Fruit fly (Drosophila melanogaster) whole organism, embryonic: ENCODE results near the gene Sgp.

Source experiments
- Aef1 ChIP-seq: fragments of 200-800 bp; sonication (Bioruptor generic); IDR thresholded peaks from 3 replicates; pipeline ENCODE4 v1.3.6; 2022; ENCODE audit warnings: missing biosample characterization, missing genetic modification characterization
- Atf6 ChIP-seq: fragments of 200-800 bp; sonication (Bioruptor generic); IDR thresholded peaks from 2 replicates; pipeline ENCODE4 v1.3.6; 2022; ENCODE audit warnings: missing biosample characterization, missing genetic modification characterization
- B-H2 ChIP-seq: fragments of 200-800 bp; sonication (Bioruptor generic); optimal IDR thresholded peaks from 2 replicates; lab custom pipeline; 2018; ENCODE audit warnings: missing biosample characterization, mild to moderate bottlenecking, missing genetic modification characterization
- C15 ChIP-seq: fragments of 200-800 bp; sonication (Bioruptor generic); IDR thresholded peaks from 3 replicates; pipeline ENCODE4 v1.3.6; 2022; ENCODE audit warnings: missing biosample characterization, missing genetic modification characterization
- CG10321 ChIP-seq: fragments of 200-800 bp; sonication (Bioruptor generic); IDR thresholded peaks from 2 replicates; pipeline ENCODE4 v1.3.6; 2022; ENCODE audit warnings: missing biosample characterization, missing genetic modification characterization
- CG11247 ChIP-seq: fragments of 200-800 bp; sonication (Bioruptor generic); IDR thresholded peaks from 2 replicates; pipeline ENCODE4 v1.3.6; 2022; ENCODE audit warnings: missing biosample characterization, missing genetic modification characterization
- CG12744 ChIP-seq: fragments of 200-800 bp; sonication (Bioruptor generic); optimal IDR thresholded peaks from 2 replicates; lab custom pipeline; 2016; ENCODE audit warnings: missing biosample characterization, missing genetic modification characterization
- CG14710 ChIP-seq: fragments of 200-800 bp; sonication (Bioruptor generic); optimal IDR thresholded peaks from 3 replicates; lab custom pipeline; 2019; ENCODE audit warnings: missing biosample characterization, mild to moderate bottlenecking, missing genetic modification characterization, moderate library complexity
- CG1603 ChIP-seq: fragments of 200-800 bp; sonication (Bioruptor generic); optimal IDR thresholded peaks from 2 replicates; lab custom pipeline; 2019; ENCODE audit warnings: missing biosample characterization, mild to moderate bottlenecking, missing genetic modification characterization, moderate library complexity
- CG16813 ChIP-seq: fragments of 200-800 bp; sonication (Bioruptor generic); IDR thresholded peaks from 3 replicates; pipeline ENCODE4 v1.3.6; 2022; ENCODE audit warnings: missing biosample characterization, missing genetic modification characterization; ENCODE audit not compliant: partially characterized antibody
- CG17328 ChIP-seq: fragments of 200-800 bp; sonication (Bioruptor generic); IDR thresholded peaks from 2 replicates; pipeline ENCODE4 v1.3.6; 2022; ENCODE audit warnings: missing biosample characterization, missing genetic modification characterization
- CG17568 ChIP-seq: fragments of 200-800 bp; sonication (Bioruptor generic); optimal IDR thresholded peaks from 2 replicates; lab custom pipeline; 2018; ENCODE audit warnings: missing biosample characterization, mild to moderate bottlenecking, missing genetic modification characterization, moderate library complexity
- CG17612 ChIP-seq: fragments of 200-800 bp; sonication (Bioruptor generic); IDR thresholded peaks from 2 replicates; pipeline ENCODE4 v1.3.6; 2022; ENCODE audit warnings: missing biosample characterization, missing genetic modification characterization
- CG1792 ChIP-seq: fragments of 200-800 bp; sonication (Bioruptor generic); optimal IDR thresholded peaks from 2 replicates; lab custom pipeline; 2016; ENCODE audit warnings: missing biosample characterization, missing genetic modification characterization
- CG18764 ChIP-seq: fragments of 200-800 bp; sonication (Bioruptor generic); optimal IDR thresholded peaks from 3 replicates; lab custom pipeline; 2016; ENCODE audit warnings: missing biosample characterization, missing genetic modification characterization
- CG3065 ChIP-seq: fragments of 200-800 bp; sonication (Bioruptor generic); optimal IDR thresholded peaks from 2 replicates; lab custom pipeline; 2016; ENCODE audit warnings: missing biosample characterization, missing genetic modification characterization
- CG33213 ChIP-seq: fragments of 200-800 bp; sonication (Bioruptor generic); optimal IDR thresholded peaks from 3 replicates; lab custom pipeline; 2016; ENCODE audit warnings: missing biosample characterization, missing genetic modification characterization
- CG34376 ChIP-seq: fragments of 200-800 bp; sonication (Bioruptor generic); optimal IDR thresholded peaks from 2 replicates; lab custom pipeline; 2018; ENCODE audit warnings: missing biosample characterization, mild to moderate bottlenecking, missing genetic modification characterization
- CG4820 ChIP-seq: fragments of 200-800 bp; sonication (Bioruptor generic); optimal IDR thresholded peaks from 3 replicates; lab custom pipeline; 2016; ENCODE audit warnings: missing biosample characterization, missing genetic modification characterization
- CG5245 ChIP-seq: fragments of 200-800 bp; sonication (Bioruptor generic); optimal IDR thresholded peaks from 3 replicates; lab custom pipeline; 2016; ENCODE audit warnings: missing biosample characterization, missing genetic modification characterization
- CG6654 ChIP-seq: fragments of 200-800 bp; sonication (Bioruptor generic); optimal IDR thresholded peaks from 2 replicates; lab custom pipeline; 2017; ENCODE audit warnings: missing biosample characterization, mild to moderate bottlenecking, missing genetic modification characterization
- CG7556 ChIP-seq: fragments of 200-800 bp; sonication (Bioruptor generic); optimal IDR thresholded peaks from 2 replicates; lab custom pipeline; 2017; ENCODE audit warnings: missing biosample characterization, mild to moderate bottlenecking, missing genetic modification characterization
- CG7839 ChIP-seq: fragments of 200-800 bp; sonication (Bioruptor generic); optimal IDR thresholded peaks from 3 replicates; lab custom pipeline; 2018; ENCODE audit warnings: missing biosample characterization, mild to moderate bottlenecking, missing genetic modification characterization, moderate library complexity
- CG8478 ChIP-seq: fragments of >200 bp; optimal IDR thresholded peaks from 2 replicates; lab custom pipeline; 2018
- CG9215 ChIP-seq: fragments of 200-800 bp; sonication (Bioruptor generic); IDR thresholded peaks from 2 replicates; pipeline ENCODE4 v1.3.6; 2022; ENCODE audit warnings: missing biosample characterization, missing genetic modification characterization
- CG9932 ChIP-seq: fragments of 200-800 bp; sonication (Bioruptor generic); IDR thresholded peaks from 2 replicates; pipeline ENCODE4 v1.3.6; 2022; ENCODE audit warnings: missing biosample characterization, missing genetic modification characterization
- Dfd ChIP-seq, 2 experiments: fragments of >200 bp; optimal IDR thresholded peaks; 2 replicates each; lab custom pipeline; 2017; ENCODE audit warnings: missing biosample characterization in 2 of 2, missing genetic modification characterization in 2 of 2
- E2f1 ChIP-seq: fragments of 200-800 bp; sonication (Bioruptor generic); IDR thresholded peaks from 2 replicates; pipeline ENCODE4 v1.3.6; 2022; ENCODE audit warnings: missing biosample characterization, missing genetic modification characterization
- Eip74EF ChIP-seq, 2 experiments: fragments of 200-800 bp in 1 of 2; fragments of >200 bp in 1 of 2; sonication (Bioruptor generic) in 1 of 2; optimal IDR thresholded peaks; 2 replicates each; lab custom pipeline; 2017 to 2019; ENCODE audit warnings: missing biosample characterization in 2 of 2, missing genetic modification characterization in 2 of 2, mild to moderate bottlenecking in 1 of 2, moderate library complexity in 1 of 2
- HLH4C ChIP-seq: fragments of 200-800 bp; sonication (Bioruptor generic); IDR thresholded peaks from 3 replicates; pipeline ENCODE4 v1.3.6; 2022; ENCODE audit warnings: missing biosample characterization, missing genetic modification characterization; ENCODE audit not compliant: partially characterized antibody
- Hey ChIP-seq: fragments of 200-800 bp; sonication (Bioruptor generic); optimal IDR thresholded peaks from 3 replicates; lab custom pipeline; 2018; ENCODE audit warnings: missing biosample characterization, mild to moderate bottlenecking, missing genetic modification characterization
- Meics ChIP-seq: fragments of 200-800 bp; sonication (Bioruptor generic); optimal IDR thresholded peaks from 2 replicates; lab custom pipeline; 2017; ENCODE audit warnings: missing biosample characterization, mild to moderate bottlenecking, missing genetic modification characterization
- NFAT ChIP-seq: fragments of 200-800 bp; sonication (Bioruptor generic); IDR thresholded peaks from 2 replicates; pipeline ENCODE4 v1.3.6; 2022; ENCODE audit warnings: missing biosample characterization, missing genetic modification characterization
- Nf-YA ChIP-seq: fragments of 200-800 bp; sonication (Bioruptor generic); IDR thresholded peaks from 2 replicates; pipeline ENCODE4 v1.3.6; 2022; ENCODE audit warnings: missing biosample characterization, missing genetic modification characterization
- Ssrp ChIP-seq: fragments of 200-800 bp; sonication (Bioruptor generic); optimal IDR thresholded peaks from 2 replicates; lab custom pipeline; 2018; ENCODE audit warnings: missing biosample characterization, mild to moderate bottlenecking, missing genetic modification characterization, moderate library complexity
- aop ChIP-seq: fragments of 200-800 bp; sonication (Bioruptor generic); IDR thresholded peaks from 2 replicates; pipeline ENCODE4 v1.3.6; 2022; ENCODE audit warnings: missing biosample characterization, missing genetic modification characterization
- ara ChIP-seq: fragments of 200-800 bp; sonication (Bioruptor generic); IDR thresholded peaks from 2 replicates; pipeline ENCODE4 v1.3.6; 2022; ENCODE audit warnings: missing biosample characterization, missing genetic modification characterization
- bigmax ChIP-seq: fragments of 200-800 bp; sonication (Bioruptor generic); optimal IDR thresholded peaks from 2 replicates; lab custom pipeline; 2018; ENCODE audit warnings: missing biosample characterization, mild to moderate bottlenecking, missing genetic modification characterization
- caup ChIP-seq: fragments of 200-800 bp; sonication (Bioruptor generic); optimal IDR thresholded peaks from 3 replicates; lab custom pipeline; 2017; ENCODE audit warnings: missing biosample characterization, mild to moderate bottlenecking, missing genetic modification characterization, moderate library complexity; ENCODE audit not compliant: severe bottlenecking
- croc ChIP-seq: fragments of 200-800 bp; sonication (Bioruptor generic); conservative IDR thresholded peaks from 3 replicates; pipeline ENCODE4 v1.3.6; 2022; ENCODE audit warnings: missing biosample characterization, missing genetic modification characterization
- dmrt99B ChIP-seq: fragments of 200-800 bp; sonication (Bioruptor generic); optimal IDR thresholded peaks from 2 replicates; lab custom pipeline; 2018; ENCODE audit warnings: missing biosample characterization, mild to moderate bottlenecking, missing genetic modification characterization, moderate library complexity
- esg ChIP-seq: fragments of 200-800 bp; sonication (Bioruptor generic); conservative IDR thresholded peaks from 2 replicates; pipeline ENCODE4 v1.3.6; 2022; ENCODE audit warnings: missing biosample characterization, missing genetic modification characterization
- eyg ChIP-seq: fragments of 200-800 bp; sonication (Bioruptor generic); optimal IDR thresholded peaks from 3 replicates; lab custom pipeline; 2016; ENCODE audit warnings: missing biosample characterization, missing genetic modification characterization
- fu2 ChIP-seq: fragments of 200-800 bp; sonication (Bioruptor generic); optimal IDR thresholded peaks from 2 replicates; lab custom pipeline; 2016; ENCODE audit warnings: missing biosample characterization, missing genetic modification characterization
- kay ChIP-seq: fragments of 200-800 bp; sonication (Bioruptor generic); optimal IDR thresholded peaks from 2 replicates; lab custom pipeline; 2016; ENCODE audit warnings: missing biosample characterization, missing genetic modification characterization
- kni ChIP-seq: fragments of 200-800 bp; sonication (Bioruptor generic); optimal IDR thresholded peaks from 3 replicates; lab custom pipeline; 2017; ENCODE audit warnings: mild to moderate bottlenecking, missing biosample characterization, missing genetic modification reagents, missing genetic modification characterization
- knrl ChIP-seq: fragments of 200-800 bp; sonication (Bioruptor generic); IDR thresholded peaks from 3 replicates; pipeline ENCODE4 v1.3.6; 2022; ENCODE audit warnings: missing biosample characterization, missing genetic modification characterization; ENCODE audit not compliant: partially characterized antibody
- lab ChIP-seq: fragments of 200-800 bp; sonication (Bioruptor generic); optimal IDR thresholded peaks from 3 replicates; lab custom pipeline; 2017; ENCODE audit warnings: missing biosample characterization, missing genetic modification characterization, mild to moderate bottlenecking, moderate library complexity, missing genetic modification reagents
- nom ChIP-seq: fragments of 200-800 bp; sonication (Bioruptor generic); optimal IDR thresholded peaks from 2 replicates; lab custom pipeline; 2017; ENCODE audit warnings: missing biosample characterization, missing genetic modification characterization, mild to moderate bottlenecking, moderate library complexity, missing genetic modification reagents
- sc ChIP-seq, 3 experiments: fragments of >200 bp in 2 of 3; fragments of 200-800 bp in 1 of 3; sonication (Bioruptor generic) in 1 of 3; optimal IDR thresholded peaks; 2 replicates in 2 of 3; 3 replicates in 1 of 3; lab custom pipeline; 2017; ENCODE audit warnings: mild to moderate bottlenecking in 1 of 3, missing biosample characterization in 1 of 3, missing genetic modification characterization in 1 of 3, missing genetic modification reagents in 1 of 3
- vnd ChIP-seq: fragments of 200-800 bp; sonication (Bioruptor generic); IDR thresholded peaks from 3 replicates; pipeline ENCODE4 v1.3.6; 2022; ENCODE audit warnings: missing biosample characterization, missing genetic modification characterization; ENCODE audit not compliant: partially characterized antibody

Sgp gene

dm6 chr2L:8471667-8472066, 47.8 kb upstream of the Sgp start (continued):
- TF ChIP-seq CG1603 (tag; lab: Kevin White, UChicago) (peak; percentile 10), CG17568 (GFP tag; lab: Kevin White, UChicago) (no peak), knrl (GFP tag; lab: Robert Waterston, UW) (no peak), CG10321 (GFP tag; lab: Robert Waterston, UW) (no peak), aop (GFP tag; lab: Robert Waterston, UW) (no peak), CG33213 (GFP tag; lab: Kevin White, UChicago) (no peak), eyg (no peak), E2f1 (GFP tag; lab: Robert Waterston, UW) (no peak), dmrt99B (tag; lab: Kevin White, UChicago) (peak; percentile 44), C15 (GFP tag; lab: Robert Waterston, UW) (no peak), CG34376 (GFP tag; lab: Kevin White, UChicago) (no peak), CG17328 (GFP tag; lab: Robert Waterston, UW) (no peak), Aef1 (GFP tag; lab: Robert Waterston, UW) (no peak), CG4820 (GFP tag; lab: Kevin White, UChicago) (peak; percentile 50), CG7556 (no peak), lab (GFP tag; lab: Kevin White, UChicago) (no peak), Eip74EF (GFP tag; optimal IDR thresholded peaks at IDR 0.05; lab: Kevin White, UChicago) (no peak), Hey (no peak), Meics (GFP tag; lab: Kevin White, UChicago) (no peak), HLH4C (GFP tag; lab: Robert Waterston, UW) (no peak), ara (GFP tag; lab: Robert Waterston, UW) (no peak), Ssrp (tag; lab: Kevin White, UChicago) (peak; percentile 40), NFAT (GFP tag; lab: Robert Waterston, UW) (no peak), croc (no peak), CG8478 (lab: Kevin White, UChicago) (no peak), CG16813 (GFP tag; lab: Robert Waterston, UW) (no peak), CG3065 (no peak), CG14710 (tag; lab: Kevin White, UChicago) (peak; percentile 59), fu2 (GFP tag; lab: Kevin White, UChicago) (no peak), esg (GFP tag; lab: Robert Waterston, UW) (0 out of 2 replicates have a peak, but pooled peaks have one; percentile 19), kni (GFP tag; lab: Kevin White, UChicago) (no peak), nom (peak; percentile 14), vnd (GFP tag; lab: Robert Waterston, UW) (no peak), CG6654 (GFP tag; lab: Kevin White, UChicago) (no peak), CG5245 (GFP tag; lab: Kevin White, UChicago) (no peak), kay (no peak), bigmax (GFP tag; lab: Kevin White, UChicago) (no peak), CG1792 (GFP tag; lab: Kevin White, UChicago) (no peak), CG17612 (no peak), sc (optimal IDR thresholded peaks at IDR 0.05; lab: Kevin White, UChicago) (no peak), sc (GFP tag; optimal IDR thresholded peaks at IDR 0.05; lab: Kevin White, UChicago) (peak; percentile 27), CG9932 (GFP tag; lab: Robert Waterston, UW) (no peak), B-H2 (GFP tag; lab: Kevin White, UChicago) (no peak), CG7839 (tag; lab: Kevin White, UChicago) (peak; percentile 48), CG12744 (GFP tag; lab: Kevin White, UChicago) (no peak), CG9215 (no peak), CG18764 (GFP tag; lab: Kevin White, UChicago) (no peak), CG11247 (GFP tag; lab: Robert Waterston, UW) (no peak), caup (GFP tag; lab: Kevin White, UChicago) (no peak), Nf-YA (GFP tag; lab: Robert Waterston, UW) (no peak), Dfd (GFP tag; optimal IDR thresholded peaks at IDR 0.05; lab: Kevin White, UChicago) (no peak), Atf6 (GFP tag; lab: Robert Waterston, UW) (no peak)
